Fruit fly (Drosophila melanogaster) whole organism, embryonic: ENCODE measurements around the gene Tcs6.

Source experiments
- Abd-B ChIP-seq: fragments of 200-800 bp; sonication (Bioruptor generic); optimal IDR thresholded peaks from 2 replicates; lab custom pipeline; 2018; ENCODE audit warnings: missing biosample characterization, mild to moderate bottlenecking, missing genetic modification characterization, moderate library complexity
- Ada2b ChIP-seq: fragments of 200-800 bp; sonication (Bioruptor generic); IDR thresholded peaks from 2 replicates; pipeline ENCODE4 v1.3.6; 2022; ENCODE audit warnings: missing biosample characterization, missing genetic modification characterization
- B-H1 ChIP-seq: fragments of 200-800 bp; sonication (Bioruptor generic); IDR thresholded peaks from 3 replicates; pipeline ENCODE4 v1.3.6; 2022; ENCODE audit warnings: missing biosample characterization, missing genetic modification characterization
- Bgb ChIP-seq: fragments of 200-800 bp; sonication (Bioruptor generic); IDR thresholded peaks from 2 replicates; pipeline ENCODE4 v1.3.6; 2022; ENCODE audit warnings: missing biosample characterization, missing genetic modification characterization; ENCODE audit not compliant: partially characterized antibody
- CG10366 ChIP-seq: fragments of 200-800 bp; sonication (Bioruptor generic); IDR thresholded peaks from 2 replicates; pipeline ENCODE4 v1.3.6; 2022; ENCODE audit warnings: missing biosample characterization, missing genetic modification characterization
- CG12236 ChIP-seq: fragments of 200-800 bp; sonication (Bioruptor generic); optimal IDR thresholded peaks from 2 replicates; lab custom pipeline; 2016; ENCODE audit warnings: missing biosample characterization, missing genetic modification characterization
- CG12299 ChIP-seq: fragments of 200-800 bp; sonication (Bioruptor generic); optimal IDR thresholded peaks from 2 replicates; lab custom pipeline; 2018; ENCODE audit warnings: missing biosample characterization, mild to moderate bottlenecking, missing genetic modification characterization
- CG12659 ChIP-seq: fragments of 200-800 bp; sonication (Bioruptor generic); optimal IDR thresholded peaks from 3 replicates; lab custom pipeline; 2017; ENCODE audit warnings: mild to moderate bottlenecking, missing biosample characterization, missing genetic modification reagents, missing genetic modification characterization
- CG14965 ChIP-seq: fragments of 200-800 bp; sonication (Bioruptor generic); optimal IDR thresholded peaks from 2 replicates; lab custom pipeline; 2016; ENCODE audit warnings: missing biosample characterization, missing genetic modification characterization, borderline replicate concordance
- CG16863 ChIP-seq: fragments of 200-800 bp; sonication (Bioruptor generic); optimal IDR thresholded peaks from 3 replicates; lab custom pipeline; 2016; ENCODE audit warnings: missing biosample characterization, missing genetic modification characterization
- CG17328 ChIP-seq: fragments of 200-800 bp; sonication (Bioruptor generic); IDR thresholded peaks from 2 replicates; pipeline ENCODE4 v1.3.6; 2022; ENCODE audit warnings: missing biosample characterization, missing genetic modification characterization
- CG17385 ChIP-seq: fragments of 200-800 bp; sonication (Bioruptor generic); optimal IDR thresholded peaks from 3 replicates; lab custom pipeline; 2018; ENCODE audit warnings: missing biosample characterization, mild to moderate bottlenecking, missing genetic modification characterization
- CG2678 ChIP-seq: fragments of 200-800 bp; sonication (Bioruptor generic); optimal IDR thresholded peaks from 3 replicates; lab custom pipeline; 2019; ENCODE audit warnings: missing biosample characterization, mild to moderate bottlenecking, missing genetic modification characterization, moderate library complexity
- CG33557 ChIP-seq: fragments of 200-800 bp; sonication (Bioruptor generic); optimal IDR thresholded peaks from 2 replicates; lab custom pipeline; 2019; ENCODE audit warnings: missing biosample characterization, mild to moderate bottlenecking, missing genetic modification characterization, moderate library complexity
- CG3995 ChIP-seq: fragments of 200-800 bp; sonication (Bioruptor generic); optimal IDR thresholded peaks from 3 replicates; lab custom pipeline; 2016; ENCODE audit warnings: missing biosample characterization, missing genetic modification characterization
- CG4360 ChIP-seq: fragments of 200-800 bp; sonication (Bioruptor generic); IDR thresholded peaks from 2 replicates; pipeline ENCODE4 v1.3.6; 2022; ENCODE audit warnings: missing biosample characterization, missing genetic modification characterization
- CG4820 ChIP-seq: fragments of 200-800 bp; sonication (Bioruptor generic); optimal IDR thresholded peaks from 3 replicates; lab custom pipeline; 2016; ENCODE audit warnings: missing biosample characterization, missing genetic modification characterization
- CG6175 ChIP-seq: fragments of 200-800 bp; sonication (Bioruptor generic); IDR thresholded peaks from 3 replicates; pipeline ENCODE4 v1.3.6; 2022; ENCODE audit warnings: missing biosample characterization, missing genetic modification characterization
- CG6272 ChIP-seq: fragments of 200-800 bp; sonication (Bioruptor generic); IDR thresholded peaks from 2 replicates; pipeline ENCODE4 v1.3.6; 2022; ENCODE audit warnings: missing biosample characterization, missing genetic modification characterization
- CG8089 ChIP-seq: fragments of 200-800 bp; sonication (Bioruptor generic); optimal IDR thresholded peaks from 3 replicates; lab custom pipeline; 2016; ENCODE audit warnings: missing biosample characterization, missing genetic modification characterization
- CG9215 ChIP-seq: fragments of 200-800 bp; sonication (Bioruptor generic); IDR thresholded peaks from 2 replicates; pipeline ENCODE4 v1.3.6; 2022; ENCODE audit warnings: missing biosample characterization, missing genetic modification characterization
- CHES-1-like ChIP-seq: fragments of 200-800 bp; sonication (Bioruptor generic); optimal IDR thresholded peaks from 2 replicates; lab custom pipeline; 2016; ENCODE audit warnings: missing biosample characterization, missing genetic modification characterization
- CTCF ChIP-seq: fragments of 200-800 bp; sonication (Bioruptor generic); optimal IDR thresholded peaks from 2 replicates; lab custom pipeline; 2017; ENCODE audit warnings: missing biosample characterization, mild to moderate bottlenecking, missing genetic modification characterization, moderate library complexity
- Dip3 ChIP-seq: fragments of 200-800 bp; sonication (Bioruptor generic); optimal IDR thresholded peaks from 3 replicates; lab custom pipeline; 2016; ENCODE audit warnings: missing biosample characterization, missing genetic modification characterization
- Drgx ChIP-seq: fragments of 200-800 bp; sonication (Bioruptor generic); IDR thresholded peaks from 2 replicates; pipeline ENCODE4 v1.3.6; 2022; ENCODE audit warnings: missing biosample characterization, missing genetic modification characterization
- H15 ChIP-seq: fragments of 200-800 bp; sonication (Bioruptor generic); IDR thresholded peaks from 3 replicates; pipeline ENCODE4 v1.3.6; 2022; ENCODE audit warnings: missing biosample characterization, missing genetic modification characterization
- HLH4C ChIP-seq: fragments of 200-800 bp; sonication (Bioruptor generic); IDR thresholded peaks from 3 replicates; pipeline ENCODE4 v1.3.6; 2022; ENCODE audit warnings: missing biosample characterization, missing genetic modification characterization; ENCODE audit not compliant: partially characterized antibody
- HLH54F ChIP-seq: fragments of 200-800 bp; sonication (Bioruptor generic); optimal IDR thresholded peaks from 3 replicates; lab custom pipeline; 2016; ENCODE audit warnings: missing biosample characterization, missing genetic modification characterization
- Kr ChIP-seq: fragments of 200-800 bp; sonication (Bioruptor generic); optimal IDR thresholded peaks from 2 replicates; lab custom pipeline; 2017; ENCODE audit warnings: missing biosample characterization, mild to moderate bottlenecking, missing genetic modification characterization
- Sin3A ChIP-seq: fragments of >200 bp; optimal IDR thresholded peaks from 2 replicates; lab custom pipeline; 2018
- Tbp ChIP-seq: fragments of >200 bp; optimal IDR thresholded peaks from 2 replicates; lab custom pipeline; 2018; ENCODE audit warnings: missing biosample characterization, missing genetic modification characterization
- bab2 ChIP-seq: fragments of 200-800 bp; sonication (Bioruptor generic); optimal IDR thresholded peaks from 2 replicates; lab custom pipeline; 2016; ENCODE audit warnings: missing biosample characterization, missing genetic modification characterization
- btn ChIP-seq: fragments of 200-800 bp; sonication (Bioruptor generic); optimal IDR thresholded peaks from 2 replicates; lab custom pipeline; 2016; ENCODE audit warnings: missing biosample characterization, missing genetic modification characterization
- cas ChIP-seq: fragments of 200-800 bp; sonication (Bioruptor generic); IDR thresholded peaks from 2 replicates; pipeline ENCODE4 v1.3.6; 2022; ENCODE audit warnings: missing biosample characterization, missing genetic modification characterization
- chinmo ChIP-seq: fragments of 200-800 bp; sonication (Bioruptor generic); IDR thresholded peaks from 4 replicates; pipeline ENCODE4 v1.3.6; 2022; ENCODE audit warnings: missing biosample characterization, missing genetic modification characterization; ENCODE audit not compliant: partially characterized antibody
- disco-r ChIP-seq: fragments of 200-800 bp; sonication (Bioruptor generic); optimal IDR thresholded peaks from 2 replicates; lab custom pipeline; 2016; ENCODE audit warnings: missing biosample characterization, missing genetic modification characterization
- dpn ChIP-seq, 2 experiments: fragments of 200-800 bp; sonication (Bioruptor generic); optimal IDR thresholded peaks; 3 replicates each; lab custom pipeline; 2016; ENCODE audit warnings: missing biosample characterization in 2 of 2, missing genetic modification characterization in 2 of 2
- emc ChIP-seq: fragments of 200-800 bp; sonication (Bioruptor generic); optimal IDR thresholded peaks from 2 replicates; lab custom pipeline; 2016; ENCODE audit warnings: missing biosample characterization, missing genetic modification characterization
- fd64A ChIP-seq: fragments of 200-800 bp; sonication (Bioruptor generic); optimal IDR thresholded peaks from 3 replicates; lab custom pipeline; 2018; ENCODE audit warnings: missing biosample characterization, mild to moderate bottlenecking, missing genetic modification characterization
- fru ChIP-seq: fragments of >200 bp; optimal IDR thresholded peaks from 2 replicates; lab custom pipeline; 2017
- gce ChIP-seq: fragments of 200-800 bp; sonication (Bioruptor generic); IDR thresholded peaks from 3 replicates; pipeline ENCODE4 v1.3.6; 2022; ENCODE audit warnings: missing biosample characterization, missing genetic modification characterization
- grn ChIP-seq: fragments of 200-800 bp; sonication (Bioruptor generic); optimal IDR thresholded peaks from 3 replicates; lab custom pipeline; 2017; ENCODE audit warnings: missing biosample characterization, missing genetic modification characterization
- gsb-n ChIP-seq: fragments of 200-800 bp; sonication (Bioruptor generic); optimal IDR thresholded peaks from 3 replicates; lab custom pipeline; 2018; ENCODE audit warnings: missing biosample characterization, mild to moderate bottlenecking, missing genetic modification characterization
- ham ChIP-seq: fragments of 200-800 bp; sonication (Bioruptor generic); IDR thresholded peaks from 2 replicates; pipeline ENCODE4 v1.3.6; 2022; ENCODE audit warnings: missing biosample characterization, missing genetic modification characterization
- kay ChIP-seq: fragments of 200-800 bp; sonication (Bioruptor generic); optimal IDR thresholded peaks from 2 replicates; lab custom pipeline; 2016; ENCODE audit warnings: missing biosample characterization, missing genetic modification characterization
- lov ChIP-seq, 2 experiments: fragments of 200-800 bp in 1 of 2; fragments of >200 bp in 1 of 2; sonication (Bioruptor generic) in 1 of 2; IDR thresholded peaks in 1 of 2; optimal IDR thresholded peaks in 1 of 2; 2 replicates in 1 of 2; 3 replicates in 1 of 2; pipeline versions ENCODE4 v1.3.6 to Lab custom; 2017 to 2022; ENCODE audit warnings: missing biosample characterization in 1 of 2, missing genetic modification characterization in 1 of 2
- nau ChIP-seq: fragments of 200-800 bp; sonication (Bioruptor generic); optimal IDR thresholded peaks from 3 replicates; lab custom pipeline; 2017; ENCODE audit warnings: missing biosample characterization, mild to moderate bottlenecking, missing genetic modification characterization, missing genetic modification reagents
- org-1 ChIP-seq: fragments of 200-800 bp; sonication (Bioruptor generic); optimal IDR thresholded peaks from 2 replicates; lab custom pipeline; 2017; ENCODE audit warnings: missing biosample characterization, missing genetic modification characterization
- p53 ChIP-seq: fragments of 200-800 bp; sonication (Bioruptor generic); optimal IDR thresholded peaks from 2 replicates; lab custom pipeline; 2016; ENCODE audit warnings: missing biosample characterization, missing genetic modification characterization
- pfk ChIP-seq: fragments of 200-800 bp; sonication (Bioruptor generic); optimal IDR thresholded peaks from 2 replicates; lab custom pipeline; 2018; ENCODE audit warnings: missing biosample characterization, mild to moderate bottlenecking, missing genetic modification characterization, moderate library complexity
- psq ChIP-seq: fragments of 200-800 bp; sonication (Bioruptor generic); optimal IDR thresholded peaks from 2 replicates; lab custom pipeline; 2017; ENCODE audit warnings: missing biosample characterization, missing genetic modification characterization
- sima ChIP-seq: fragments of 200-800 bp; sonication (Bioruptor generic); optimal IDR thresholded peaks from 2 replicates; lab custom pipeline; 2016; ENCODE audit warnings: missing biosample characterization, missing genetic modification characterization
- tx ChIP-seq: fragments of 200-800 bp; sonication (Bioruptor generic); optimal IDR thresholded peaks from 2 replicates; lab custom pipeline; 2016; ENCODE audit warnings: missing biosample characterization, missing genetic modification characterization

The Tcs6 gene

dm6 chr3R:26055214-26055632 is 2.8 kb downstream of the Tcs6 start, which contains the start of gene Cmpk (continued):
- TF ChIP-seq Ada2b (no peak), bab2 (GFP tag; lab: Kevin White, UChicago) (peak; percentile 12), Tbp (GFP tag; lab: Kevin White, UChicago) (no peak), chinmo (peak; percentile 88; the same call in 2 of the 4 replicates), Dip3 (GFP tag; lab: Kevin White, UChicago) (peak; percentile 53), nau (GFP tag; lab: Kevin White, UChicago) (no peak), gsb-n (tag; lab: Kevin White, UChicago) (no peak), CG12659 (GFP tag; lab: Kevin White, UChicago) (peak; percentile 90), H15 (GFP tag; lab: Robert Waterston, UW) (peak; percentile 49; the same call in 1 of the 3 replicates), org-1 (GFP tag; lab: Kevin White, UChicago) (peak; percentile 47), Drgx (GFP tag; lab: Robert Waterston, UW) (no peak), fru (lab: Kevin White, UChicago) (no peak), CG8089 (GFP tag; lab: Kevin White, UChicago) (peak; percentile 23), psq (GFP tag; lab: Kevin White, UChicago) (peak; percentile 12), btn (GFP tag; lab: Kevin White, UChicago) (no peak), lov (optimal IDR thresholded peaks at IDR 0.05; lab: Kevin White, UChicago) (no peak), lov (GFP tag; IDR thresholded peaks at IDR 0.05; lab: Robert Waterston, UW) (no peak), CG17385 (peak; percentile 80), B-H1 (GFP tag; lab: Robert Waterston, UW) (no peak; the same call in 2 of the 3 replicates), Kr (peak; percentile 3), Abd-B (GFP tag; lab: Kevin White, UChicago) (no peak), Bgb (peak; percentile 63), p53 (GFP tag; lab: Kevin White, UChicago) (no peak), Sin3A (no peak), CG10366 (GFP tag; lab: Robert Waterston, UW) (peak; percentile 59), tx (GFP tag; lab: Kevin White, UChicago) (no peak), CTCF (peak; percentile 55), CG6272 (GFP tag; lab: Robert Waterston, UW) (peak; percentile 19; the same call in 1 of the 2 replicates), ham (no peak), kay (GFP tag; lab: Kevin White, UChicago) (peak; percentile 23), CHES-1-like (GFP tag; lab: Kevin White, UChicago) (peak; percentile 44), CG4360 (0 out of 2 replicates have a peak, but pooled peaks have one; percentile 35), dpn (GFP tag; optimal IDR thresholded peaks at IDR 0.05; lab: Kevin White, UChicago) (peak; percentile 38 to 42), CG9215 (GFP tag; lab: Robert Waterston, UW) (no peak), CG6175 (GFP tag; lab: Robert Waterston, UW) (no peak), CG33557 (GFP tag; lab: Kevin White, UChicago) (peak; percentile 60), HLH4C (GFP tag; lab: Robert Waterston, UW) (no peak), CG16863 (peak; percentile 33), CG3995 (peak; percentile 37), emc (GFP tag; lab: Kevin White, UChicago) (peak; percentile 9), sima (no peak), HLH54F (GFP tag; lab: Kevin White, UChicago) (peak; percentile 38), gce (GFP tag; lab: Robert Waterston, UW) (peak; percentile 75; the same call in 2 of the 3 replicates), fd64A (GFP tag; lab: Kevin White, UChicago) (peak; percentile 66), CG17328 (peak; percentile 65), cas (GFP tag; lab: Robert Waterston, UW) (no peak), CG12236 (GFP tag; lab: Kevin White, UChicago) (no peak), CG14965 (GFP tag; lab: Kevin White, UChicago) (no peak), pfk (GFP tag; lab: Kevin White, UChicago) (peak; percentile 65), CG12299 (tag; lab: Kevin White, UChicago) (peak; percentile 47), CG2678 (tag; lab: Kevin White, UChicago) (no peak), grn (GFP tag; lab: Kevin White, UChicago) (no peak), disco-r (no peak), CG4820 (peak; percentile 34)
